Fruit fly (Drosophila melanogaster): ENCODE measurements around the gene Sap47.
A peak's percentile ranks its signal among the peaks of the same experiment; 100 is the strongest.

Sap47 gene

dm6 chr3R:15933609-15934232 is 1.2 kb upstream of the Sap47 start, which contains the start of the genes CG5478 and blp (continued):
- no peak for TF ChIP-seq slou (GFP tag; optimal IDR thresholded peaks at IDR 0.05)
- TF ChIP-seq prd (optimal IDR thresholded peaks at IDR 0.05) = no peak
- no peak for TF ChIP-seq prd (GFP tag; IDR thresholded peaks at IDR 0.05)
- TF ChIP-seq onecut (GFP tag; IDR thresholded peaks at IDR 0.05) = no peak
- peak; percentile 86 for TF ChIP-seq Sry-δ (GFP tag; optimal IDR thresholded peaks at IDR 0.05)
- peak; percentile 92 for TF ChIP-seq CG14860 (GFP tag; IDR thresholded peaks at IDR 0.05; ENCODE audit: partially characterized antibody)
- TF ChIP-seq Hey (tag; optimal IDR thresholded peaks at IDR 0.05) = no peak
- TF ChIP-seq CG13296 (GFP tag; optimal IDR thresholded peaks at IDR 0.05) = no peak
- no peak for TF ChIP-seq gce (GFP tag; IDR thresholded peaks at IDR 0.05)
- TF ChIP-seq pan (optimal IDR thresholded peaks at IDR 0.05) = no peak
- no peak for TF ChIP-seq pan (GFP tag; optimal IDR thresholded peaks at IDR 0.05 in 1 of 2, IDR thresholded peaks at IDR 0.05 in 1 of 2)
- TF ChIP-seq CG11696 (GFP tag; IDR thresholded peaks at IDR 0.05) = no peak
- no peak for TF ChIP-seq Lhr (GFP tag; optimal IDR thresholded peaks at IDR 0.05)
- no peak for TF ChIP-seq hth (optimal IDR thresholded peaks at IDR 0.05)
- no peak for TF ChIP-seq Asciz (GFP tag; optimal IDR thresholded peaks at IDR 0.05)
- no peak for TF ChIP-seq dmrt99B (tag; optimal IDR thresholded peaks at IDR 0.05)
- peak; percentile 93 for TF ChIP-seq Bgb (GFP tag; IDR thresholded peaks at IDR 0.05; ENCODE audit: partially characterized antibody)
- no peak for TF ChIP-seq CG30431 (GFP tag; optimal IDR thresholded peaks at IDR 0.05)
- peak; percentile 95 for TF ChIP-seq ato (GFP tag; IDR thresholded peaks at IDR 0.05; ENCODE audit: partially characterized antibody)
- peak; percentile 14 for TF ChIP-seq sug (tag; optimal IDR thresholded peaks at IDR 0.05)
- peak; percentile 35 for TF ChIP-seq CG2712 (tag; optimal IDR thresholded peaks at IDR 0.05)
- TF ChIP-seq wek (GFP tag; optimal IDR thresholded peaks at IDR 0.05) = no peak
- TF ChIP-seq pb (GFP tag; optimal IDR thresholded peaks at IDR 0.05) = no peak
- TF ChIP-seq CG16779 (GFP tag; IDR thresholded peaks at IDR 0.05) = no peak
- no peak for TF ChIP-seq CG43689 (GFP tag; IDR thresholded peaks at IDR 0.05)
- TF ChIP-seq Myb (GFP tag; optimal IDR thresholded peaks at IDR 0.05) = peak; percentile 55
- no peak for TF ChIP-seq CG6254 (GFP tag; optimal IDR thresholded peaks at IDR 0.05)
- peak; percentile 33; the same call in 1 of the 2 replicates for TF ChIP-seq CG42726 (GFP tag; IDR thresholded peaks at IDR 0.05; ENCODE audit: partially characterized antibody)
- peak; percentile 30 for TF ChIP-seq nmo (GFP tag; optimal IDR thresholded peaks at IDR 0.05)
- no peak for TF ChIP-seq odd (GFP tag; optimal IDR thresholded peaks at IDR 0.05)
- no peak for TF ChIP-seq CG34376 (GFP tag; optimal IDR thresholded peaks at IDR 0.05)
- no peak for TF ChIP-seq CG4617 (GFP tag; optimal IDR thresholded peaks at IDR 0.05; ENCODE audit: borderline replicate concordance)
- no peak for TF ChIP-seq CG12744 (GFP tag; optimal IDR thresholded peaks at IDR 0.05)
- no peak for TF ChIP-seq bigmax (GFP tag; optimal IDR thresholded peaks at IDR 0.05)
- TF ChIP-seq Mes4 (GFP tag; optimal IDR thresholded peaks at IDR 0.05) = no peak
- TF ChIP-seq CG34422 (GFP tag; IDR thresholded peaks at IDR 0.05) = peak; percentile 34; the same call in 1 of the 3 replicates
- TF ChIP-seq ci (GFP tag; IDR thresholded peaks at IDR 0.05) = no peak
- no peak for TF ChIP-seq CG14965 (GFP tag; optimal IDR thresholded peaks at IDR 0.05; ENCODE audit: borderline replicate concordance)
- TF ChIP-seq abd-A (tag; optimal IDR thresholded peaks at IDR 0.05) = peak; percentile 73
- TF ChIP-seq en (GFP tag; optimal IDR thresholded peaks at IDR 0.05) = no peak
- peak; percentile 72 for TF ChIP-seq Med (GFP tag)
- TF ChIP-seq CG3995 (GFP tag; optimal IDR thresholded peaks at IDR 0.05) = peak; percentile 97
- TF ChIP-seq amos (GFP tag; IDR thresholded peaks at IDR 0.05; ENCODE audit: partially characterized antibody) = peak; percentile 87
- no peak for TF ChIP-seq Fer3 (tag; optimal IDR thresholded peaks at IDR 0.05)
- peak; percentile 87 for TF ChIP-seq Scr (GFP tag; IDR thresholded peaks at IDR 0.05; ENCODE audit: partially characterized antibody)
- TF ChIP-seq crp (GFP tag; optimal IDR thresholded peaks at IDR 0.05) = peak; percentile 66 to 94
- TF ChIP-seq sima (GFP tag; optimal IDR thresholded peaks at IDR 0.05) = no peak
- TF ChIP-seq Jarid2 (GFP tag; optimal IDR thresholded peaks at IDR 0.05) = no peak
- no peak for TF ChIP-seq CG9876 (GFP tag; optimal IDR thresholded peaks at IDR 0.05)
- TF ChIP-seq CG12769 (tag; optimal IDR thresholded peaks at IDR 0.05) = peak; percentile 19

Measured in whole organism, embryonic.